Worm (Caenorhabditis elegans): ENCODE results near the gene T19C3.2.

ce11 chrIII:626091-626490, 8.7 kb upstream of the T19C3.2 start:
- TF ChIP-seq nhr-28 (tag; optimal IDR thresholded peaks at IDR 0.05) (no peak), mdl-1 (tag; optimal IDR thresholded peaks at IDR 0.05) (no peak), ceh-82 (tag; optimal IDR thresholded peaks at IDR 0.05) (no peak), elt-2 (tag; optimal IDR thresholded peaks at IDR 0.05) (no peak)
